Worm (Caenorhabditis elegans) whole organism, L4 larva: ENCODE data around the gene ttll-4.
A peak's percentile ranks its signal among the peaks of the same experiment; 100 is the strongest.

Experiments
- F49E8.2 ChIP-seq: sonication (generic microtip); optimal IDR thresholded peaks from 2 replicates; lab custom pipeline; 2016; ENCODE audit warnings: missing compliant biosample characterization, mild to moderate bottlenecking, missing genetic modification characterization, borderline replicate concordance
- R02D3.7 ChIP-seq: fragments of 150-350 bp; sonication (generic microtip); optimal IDR thresholded peaks from 3 replicates; lab custom pipeline; 2014; ENCODE audit warnings: missing biosample characterization, missing genetic modification characterization
- T26A8.4 ChIP-seq: fragments of 200-800 bp; sonication (Bioruptor generic); IDR thresholded peaks from 2 replicates; pipeline ENCODE4 v1.3.6; 2022; ENCODE audit warnings: missing genetic modification characterization, missing compliant biosample characterization
- Y75B8A.6 ChIP-seq: fragments of 200-800 bp; sonication (Bioruptor generic); IDR thresholded peaks from 2 replicates; pipeline ENCODE4 v1.3.6; 2022; ENCODE audit warnings: missing genetic modification reagents, missing genetic modification characterization, missing compliant biosample characterization
- aha-1 ChIP-seq: fragments of 150-350 bp; peaks from one replicate; lab custom pipeline; 2014; ENCODE audit warnings: missing biosample characterization, missing genetic modification characterization
- ama-1 ChIP-seq: fragments of 150-350 bp; optimal IDR thresholded peaks from 2 replicates; lab custom pipeline; 2014; ENCODE audit warnings: inconsistent platforms, mixed read lengths
- ceh-32 ChIP-seq: sonication (generic microtip); optimal IDR thresholded peaks from 2 replicates; lab custom pipeline; 2016; ENCODE audit warnings: mild to moderate bottlenecking, missing genetic modification characterization, missing compliant biosample characterization; ENCODE audit not compliant: poor library complexity
- ceh-44 ChIP-seq: fragments of 200-800 bp; sonication (Bioruptor generic); IDR thresholded peaks from 2 replicates; pipeline ENCODE4 v1.3.6; 2022; ENCODE audit warnings: missing genetic modification reagents, missing genetic modification characterization, missing compliant biosample characterization
- cey-2 ChIP-seq: sonication (generic microtip); optimal IDR thresholded peaks from 3 replicates; lab custom pipeline; 2017; ENCODE audit warnings: missing genetic modification characterization, mild to moderate bottlenecking, missing compliant biosample characterization, antibody characterized with exemption, borderline replicate concordance; ENCODE audit not compliant: insufficient read depth
- ctbp-1 ChIP-seq: fragments of 200-800 bp; sonication (Bioruptor generic); IDR thresholded peaks from 2 replicates; pipeline ENCODE4 v1.3.6; 2022; ENCODE audit warnings: missing genetic modification reagents, missing genetic modification characterization, missing compliant biosample characterization
- daf-16 ChIP-seq, 3 experiments: sonication (generic microtip); optimal IDR thresholded peaks; 2 replicates each; lab custom pipeline; 2016 to 2017; ENCODE audit warnings: missing genetic modification characterization in 3 of 3, missing genetic modification reagents in 3 of 3, mild to moderate bottlenecking in 2 of 3, missing compliant biosample characterization in 2 of 3, missing biosample characterization in 1 of 3, moderate library complexity in 1 of 3
- dmd-6 ChIP-seq: fragments of 200-800 bp; sonication (Bioruptor generic); IDR thresholded peaks from 2 replicates; pipeline ENCODE4 v1.3.6; 2022; ENCODE audit warnings: missing genetic modification reagents, missing genetic modification characterization, missing compliant biosample characterization
- dmd-8 ChIP-seq: fragments of 200-800 bp; sonication (Bioruptor generic); IDR thresholded peaks from 2 replicates; pipeline ENCODE4 v1.3.6; 2022; ENCODE audit warnings: missing genetic modification characterization, missing compliant biosample characterization
- dmd-9 ChIP-seq: fragments of 200-800 bp; sonication (Bioruptor generic); IDR thresholded peaks from 2 replicates; pipeline ENCODE4 v1.3.6; 2022; ENCODE audit warnings: missing genetic modification reagents, missing genetic modification characterization, missing compliant biosample characterization
- dpl-1 ChIP-seq: fragments of 150-350 bp; optimal IDR thresholded peaks from 2 replicates; lab custom pipeline; 2014; ENCODE audit warnings: missing biosample characterization, missing genetic modification reagents, missing genetic modification characterization
- duxl-1 ChIP-seq: sonication (generic microtip); optimal IDR thresholded peaks from 2 replicates; lab custom pipeline; 2016; ENCODE audit warnings: mild to moderate bottlenecking, missing genetic modification characterization, moderate library complexity, missing compliant biosample characterization; ENCODE audit not compliant: poor library complexity
- dve-1 ChIP-seq: sonication (generic microtip); optimal IDR thresholded peaks from 2 replicates; lab custom pipeline; 2017; ENCODE audit warnings: antibody characterized with exemption, mild to moderate bottlenecking, missing genetic modification characterization, missing compliant biosample characterization; ENCODE audit not compliant: insufficient read depth
- egl-27 ChIP-seq: sonication (generic microtip); optimal IDR thresholded peaks from 3 replicates; lab custom pipeline; 2017; ENCODE audit warnings: missing biosample characterization, missing genetic modification reagents, missing genetic modification characterization
- fkh-10 ChIP-seq: fragments of 150-350 bp; optimal IDR thresholded peaks from 2 replicates; lab custom pipeline; 2014; ENCODE audit warnings: missing biosample characterization, missing genetic modification reagents, missing genetic modification characterization
- gei-8 ChIP-seq: fragments of 200-800 bp; sonication (Bioruptor generic); optimal IDR thresholded peaks from 2 replicates; lab custom pipeline; 2018; ENCODE audit warnings: mild to moderate bottlenecking, missing genetic modification characterization, missing compliant biosample characterization
- hlh-11 ChIP-seq: fragments of 200-800 bp; sonication (Bioruptor generic); optimal IDR thresholded peaks from 2 replicates; lab custom pipeline; 2018; ENCODE audit warnings: mild to moderate bottlenecking, missing genetic modification characterization, missing compliant biosample characterization
- hlh-30 ChIP-seq: sonication (generic microtip); optimal IDR thresholded peaks from 2 replicates; lab custom pipeline; 2017; ENCODE audit warnings: antibody characterized with exemption, mild to moderate bottlenecking, missing genetic modification characterization, missing compliant biosample characterization; ENCODE audit not compliant: insufficient read depth
- jun-1 ChIP-seq: fragments of 150-350 bp; optimal IDR thresholded peaks from 2 replicates; lab custom pipeline; 2014; ENCODE audit warnings: missing biosample characterization, missing genetic modification reagents, missing genetic modification characterization
- lin-15B ChIP-seq: fragments of 150-350 bp; sonication (generic microtip); optimal IDR thresholded peaks from 3 replicates; lab custom pipeline; 2014; ENCODE audit warnings: missing biosample characterization, missing genetic modification characterization
- lin-38 ChIP-seq: fragments of 200-800 bp; sonication (Bioruptor generic); IDR thresholded peaks from 2 replicates; pipeline ENCODE4 v1.3.6; 2022; ENCODE audit warnings: missing genetic modification reagents, missing genetic modification characterization, missing compliant biosample characterization
- lsy-2 ChIP-seq, 2 experiments: fragments of 150-350 bp in 1 of 2; sonication (generic microtip) in 1 of 2; optimal IDR thresholded peaks; 2 replicates each; lab custom pipeline; 2014 to 2017; ENCODE audit warnings: missing biosample characterization in 2 of 2, missing genetic modification characterization in 2 of 2
- madf-5 ChIP-seq, 2 experiments: fragments of 200-800 bp; sonication (Bioruptor generic); IDR thresholded peaks; 2 replicates each; pipeline ENCODE4 v1.3.6; 2022; ENCODE audit warnings: missing compliant biosample characterization in 2 of 2, missing genetic modification characterization in 2 of 2
- mdl-1 ChIP-seq, 2 experiments: fragments of 150-350 bp in 1 of 2; sonication (generic microtip) in 1 of 2; optimal IDR thresholded peaks; 2 replicates each; lab custom pipeline; 2014 to 2017; ENCODE audit warnings: missing biosample characterization in 2 of 2, missing genetic modification characterization in 2 of 2
- mxl-3 ChIP-seq: fragments of 200-800 bp; sonication (Bioruptor generic); optimal IDR thresholded peaks from 2 replicates; lab custom pipeline; 2018; ENCODE audit warnings: mild to moderate bottlenecking, missing genetic modification characterization, missing compliant biosample characterization
- nhr-10 ChIP-seq: fragments of 150-350 bp; optimal IDR thresholded peaks from 2 replicates; lab custom pipeline; 2014; ENCODE audit warnings: missing biosample characterization, missing genetic modification characterization
- nhr-11 ChIP-seq: fragments of 150-350 bp; optimal IDR thresholded peaks from 2 replicates; lab custom pipeline; 2014; ENCODE audit warnings: missing biosample characterization, missing genetic modification characterization
- nhr-237 ChIP-seq: sonication (generic microtip); optimal IDR thresholded peaks from 2 replicates; lab custom pipeline; 2017; ENCODE audit warnings: missing biosample characterization, missing genetic modification characterization
- nhr-25 ChIP-seq: sonication (generic microtip); optimal IDR thresholded peaks from 2 replicates; lab custom pipeline; 2017; ENCODE audit warnings: missing genetic modification characterization, mild to moderate bottlenecking, missing compliant biosample characterization, antibody characterized with exemption, moderate library complexity, borderline replicate concordance; ENCODE audit not compliant: insufficient read depth
- nhr-28 ChIP-seq: fragments of 150-350 bp; optimal IDR thresholded peaks from 2 replicates; lab custom pipeline; 2014; ENCODE audit warnings: missing biosample characterization, missing genetic modification characterization
- nhr-41 ChIP-seq: fragments of 200-800 bp; sonication (Bioruptor generic); IDR thresholded peaks from 2 replicates; pipeline ENCODE4 v1.3.6; 2022; ENCODE audit warnings: missing genetic modification reagents, missing genetic modification characterization, missing compliant biosample characterization
- nhr-48 ChIP-seq: sonication (generic microtip); optimal IDR thresholded peaks from 2 replicates; lab custom pipeline; 2016; ENCODE audit warnings: mild to moderate bottlenecking, missing genetic modification characterization, missing compliant biosample characterization
- nhr-77 ChIP-seq: fragments of 150-350 bp; optimal IDR thresholded peaks from 2 replicates; lab custom pipeline; 2014; ENCODE audit warnings: missing biosample characterization, missing genetic modification characterization
- pha-4 ChIP-seq, 2 experiments: fragments of 150-350 bp in 1 of 2; fragments of 200-800 bp in 1 of 2; sonication (Bioruptor generic) in 1 of 2; IDR thresholded peaks in 1 of 2; optimal IDR thresholded peaks in 1 of 2; 2 replicates each; pipeline versions ENCODE4 v1.3.6 to Lab custom; 2014 to 2022; ENCODE audit warnings: missing genetic modification characterization in 2 of 2, missing genetic modification reagents in 2 of 2, missing biosample characterization in 1 of 2, missing compliant biosample characterization in 1 of 2
- php-3 ChIP-seq: fragments of 200-800 bp; sonication (Bioruptor generic); IDR thresholded peaks from 2 replicates; pipeline ENCODE4 v1.3.6; 2022; ENCODE audit warnings: missing genetic modification reagents, missing genetic modification characterization, missing compliant biosample characterization
- pqm-1 ChIP-seq: sonication (generic microtip); optimal IDR thresholded peaks from 2 replicates; lab custom pipeline; 2017; ENCODE audit warnings: missing biosample characterization, missing genetic modification characterization
- saeg-2 ChIP-seq: fragments of 200-800 bp; sonication (Bioruptor generic); IDR thresholded peaks from 2 replicates; pipeline ENCODE4 v1.3.6; 2022; ENCODE audit warnings: missing genetic modification reagents, missing genetic modification characterization, missing compliant biosample characterization
- snpc-1.2 ChIP-seq: fragments of 200-800 bp; sonication (Bioruptor generic); IDR thresholded peaks from 2 replicates; pipeline ENCODE4 v1.3.6; 2022; ENCODE audit warnings: missing genetic modification reagents, missing genetic modification characterization, missing compliant biosample characterization
- snpc-4 ChIP-seq: fragments of 150-350 bp; optimal IDR thresholded peaks from 2 replicates; lab custom pipeline; 2014; ENCODE audit warnings: missing biosample characterization, missing genetic modification characterization
- spr-1 ChIP-seq: sonication (generic microtip); optimal IDR thresholded peaks from 2 replicates; lab custom pipeline; 2016; ENCODE audit warnings: mild to moderate bottlenecking, missing genetic modification characterization, missing compliant biosample characterization
- spr-3 ChIP-seq: fragments of 200-800 bp; sonication (Bioruptor generic); optimal IDR thresholded peaks from 2 replicates; lab custom pipeline; 2018; ENCODE audit warnings: mild to moderate bottlenecking, missing genetic modification characterization, missing compliant biosample characterization
- tag-97 ChIP-seq: fragments of 200-800 bp; sonication (Bioruptor generic); IDR thresholded peaks from 2 replicates; pipeline ENCODE4 v1.3.6; 2022; ENCODE audit warnings: missing genetic modification characterization, missing compliant biosample characterization
- unc-39 ChIP-seq: sonication (generic microtip); optimal IDR thresholded peaks from 2 replicates; lab custom pipeline; 2017; ENCODE audit warnings: missing biosample characterization, missing genetic modification characterization
- zfp-2 ChIP-seq: sonication (generic microtip); optimal IDR thresholded peaks from 2 replicates; lab custom pipeline; 2016; ENCODE audit warnings: mild to moderate bottlenecking, missing genetic modification characterization, missing compliant biosample characterization
- zip-2 ChIP-seq: fragments of 150-350 bp; optimal IDR thresholded peaks from 2 replicates; lab custom pipeline; 2014; ENCODE audit warnings: missing biosample characterization, missing genetic modification characterization
- ztf-7 ChIP-seq: fragments of 150-350 bp; optimal IDR thresholded peaks from 2 replicates; lab custom pipeline; 2014; ENCODE audit warnings: missing biosample characterization, missing genetic modification characterization

Gene ttll-4

ce11 chrIII:10096525-10096972, 27.4 kb upstream of the ttll-4 start (continued):
- TF ChIP-seq aha-1 (tag; lab: Kevin White, UChicago) (peak; percentile 98), nhr-237 (tag; lab: Kevin White, UChicago) (no peak), R02D3.7 (no peak), dmd-6 (GFP tag; lab: Robert Waterston, UW) (peak; percentile 89), dmd-9 (GFP tag; lab: Robert Waterston, UW) (no peak), mdl-1 (tag; optimal IDR thresholded peaks at IDR 0.05; lab: Kevin White, UChicago) (peak; percentile 98 to 99), nhr-48 (tag; lab: Kevin White, UChicago) (peak; percentile 94), ctbp-1 (GFP tag; lab: Robert Waterston, UW) (peak; percentile 85), ztf-7 (tag; lab: Kevin White, UChicago) (no peak), hlh-30 (tag; lab: Kevin White, UChicago) (peak; percentile 95), zip-2 (tag; lab: Kevin White, UChicago) (no peak), fkh-10 (GFP tag; lab: Kevin White, UChicago) (peak; percentile 76), madf-5 (GFP tag; IDR thresholded peaks at IDR 0.05; lab: Robert Waterston, UW) (no peak), lsy-2 (tag; optimal IDR thresholded peaks at IDR 0.05; lab: Kevin White, UChicago) (peak; percentile 70 to 93), hlh-11 (tag; lab: Kevin White, UChicago) (peak; percentile 98), zfp-2 (no peak), T26A8.4 (GFP tag; lab: Robert Waterston, UW) (peak; percentile 91), mxl-3 (GFP tag; lab: Kevin White, UChicago) (peak; percentile 87), dmd-8 (GFP tag; lab: Robert Waterston, UW) (no peak), ceh-44 (no peak), pha-4 (GFP tag; IDR thresholded peaks at IDR 0.05; lab: Robert Waterston, UW) (peak; percentile 67), pha-4 (tag; optimal IDR thresholded peaks at IDR 0.05; lab: Kevin White, UChicago) (peak; percentile 85), gei-8 (GFP tag; lab: Kevin White, UChicago) (peak; percentile 17), dve-1 (peak; percentile 96), F49E8.2 (tag; lab: Kevin White, UChicago) (no peak), saeg-2 (peak; percentile 50; the same call in 1 of the 2 replicates), jun-1 (tag; lab: Kevin White, UChicago) (peak; percentile 76), unc-39 (tag; lab: Kevin White, UChicago) (no peak), pqm-1 (peak; percentile 27), spr-3 (GFP tag; lab: Kevin White, UChicago) (peak; percentile 22), egl-27 (tag; lab: Kevin White, UChicago) (no peak), snpc-4 (tag; lab: Kevin White, UChicago) (no peak), duxl-1 (tag; lab: Kevin White, UChicago) (no peak), dpl-1 (GFP tag; lab: Kevin White, UChicago) (peak; percentile 62), php-3 (GFP tag; lab: Robert Waterston, UW) (peak; percentile 79), nhr-77 (peak; percentile 34), ama-1 (lab: Kevin White, UChicago) (no peak), Y75B8A.6 (no peak), ceh-32 (tag; lab: Kevin White, UChicago) (no peak), cey-2 (tag; lab: Kevin White, UChicago) (peak; percentile 34), lin-15B (no peak), nhr-25 (tag; lab: Kevin White, UChicago) (peak; percentile 67), nhr-11 (tag; lab: Kevin White, UChicago) (peak; percentile 79), spr-1 (tag; lab: Kevin White, UChicago) (peak; percentile 59), daf-16 (GFP tag; optimal IDR thresholded peaks at IDR 0.05; lab: Kevin White, UChicago) (peak; percentile 56 to 69), daf-16 (tag; optimal IDR thresholded peaks at IDR 0.05; lab: Kevin White, UChicago) (peak; percentile 72), nhr-10 (tag; lab: Kevin White, UChicago) (peak; percentile 33), tag-97 (GFP tag; lab: Robert Waterston, UW) (no peak), snpc-1.2 (no peak), nhr-41 (GFP tag; lab: Robert Waterston, UW) (no peak), lin-38 (GFP tag; lab: Robert Waterston, UW) (no peak; the same call in 1 of the 2 replicates), nhr-28 (tag; lab: Kevin White, UChicago) (peak; percentile 81)
